Worm (Caenorhabditis elegans): ENCODE measurements around the gene F55B11.7.

DNA sequence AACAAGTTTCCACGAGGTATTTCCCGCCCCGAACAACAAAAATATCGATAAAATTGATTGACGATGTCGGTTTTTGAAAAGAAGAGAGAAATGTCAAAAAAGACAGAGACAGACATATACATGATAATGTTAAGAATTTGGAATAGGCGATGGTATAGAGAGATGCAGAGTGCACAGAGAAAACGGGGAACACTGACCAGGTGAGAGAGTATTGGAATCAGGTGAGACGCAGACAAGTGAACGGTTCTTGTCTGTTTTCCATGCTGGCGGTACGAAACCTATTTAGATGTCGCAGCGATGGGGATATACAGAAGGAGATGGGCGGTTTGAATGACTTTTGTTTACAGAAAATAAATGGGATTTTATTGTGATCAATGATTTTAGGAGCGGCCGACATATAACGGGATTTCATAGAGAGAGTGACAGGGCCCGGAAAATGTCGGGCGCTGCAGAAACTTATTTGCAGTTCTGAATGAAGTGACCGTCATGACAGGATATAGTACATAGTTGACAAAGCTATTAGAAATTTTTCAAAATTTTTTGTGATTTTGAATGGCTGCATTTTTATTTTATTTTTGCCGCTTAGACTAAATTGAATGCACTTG, 23.5 kb upstream of the F55B11.7 start:
- TF ChIP-seq snpc-4 (tag; optimal IDR thresholded peaks at IDR 0.05) (peak; percentile 94), nhr-237 (tag; optimal IDR thresholded peaks at IDR 0.05) (no peak)

All from whole organism, L3 larva.